Worm (Caenorhabditis elegans): ENCODE measurements around the gene C14C11.4.

Gene C14C11.4

DNA sequence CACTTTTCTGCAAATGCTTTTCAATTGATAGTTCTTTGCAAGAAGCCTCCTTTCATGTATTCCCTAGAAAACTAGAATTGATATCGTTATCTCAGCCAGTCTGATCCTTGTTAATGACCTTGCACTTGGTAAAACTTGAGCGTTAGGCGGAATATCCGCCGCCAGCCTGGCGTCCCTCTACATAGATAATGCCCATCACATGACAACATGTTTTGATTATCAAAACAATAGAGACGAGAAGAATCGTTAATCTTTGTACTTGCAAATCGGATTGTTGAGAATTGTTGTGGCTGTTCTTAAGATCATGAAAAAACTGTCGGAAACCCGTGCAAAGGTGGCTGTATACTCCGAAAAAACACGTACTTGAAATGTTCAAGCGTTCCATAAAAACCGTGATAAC lies 46.2 kb downstream of the C14C11.4 start:
- no peak for TF ChIP-seq pes-1 (GFP tag; IDR thresholded peaks at IDR 0.05)
- no peak for TF ChIP-seq F13C5.2 (tag; optimal IDR thresholded peaks at IDR 0.05)
- TF ChIP-seq ets-7 (tag; optimal IDR thresholded peaks at IDR 0.05) = no peak
- no peak for TF ChIP-seq sea-1 (GFP tag; conservative IDR thresholded peaks at IDR 0.05)
- no peak for TF ChIP-seq ceh-36 (tag; optimal IDR thresholded peaks at IDR 0.05)
- no peak for TF ChIP-seq flt-1 (GFP tag; IDR thresholded peaks at IDR 0.05)

DNA sequence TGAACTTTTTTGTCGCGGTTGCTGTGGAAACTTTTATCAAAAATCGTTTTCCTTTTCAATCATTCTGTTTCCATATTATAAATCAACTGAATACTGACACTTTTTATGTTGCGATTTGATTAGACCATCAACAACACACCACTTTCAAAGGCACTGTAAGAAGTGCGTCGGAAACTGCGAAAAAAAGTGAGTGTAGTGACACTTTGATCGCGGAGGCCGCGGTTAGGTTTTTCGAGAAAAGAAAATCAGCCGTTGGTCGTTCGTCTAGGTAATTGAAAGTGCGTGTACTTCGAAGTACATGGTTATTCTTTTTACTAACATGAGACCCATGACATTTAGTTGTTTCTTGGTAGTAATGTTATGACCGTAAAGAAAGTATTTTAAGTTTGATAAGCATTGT lies 48.2 kb downstream of the C14C11.4 start:
- TF ChIP-seq tbx-37 (GFP tag; conservative IDR thresholded peaks at IDR 0.05) = no peak
- no peak for TF ChIP-seq hmbx-1 (tag; optimal IDR thresholded peaks at IDR 0.05)
- TF ChIP-seq flt-1 (GFP tag; IDR thresholded peaks at IDR 0.05) = no peak
- no peak for TF ChIP-seq ama-1 (optimal IDR thresholded peaks at IDR 0.05)
- TF ChIP-seq hnd-1 (tag; optimal IDR thresholded peaks at IDR 0.05) = no peak
- TF ChIP-seq pes-1 (GFP tag; IDR thresholded peaks at IDR 0.05) = no peak

DNA sequence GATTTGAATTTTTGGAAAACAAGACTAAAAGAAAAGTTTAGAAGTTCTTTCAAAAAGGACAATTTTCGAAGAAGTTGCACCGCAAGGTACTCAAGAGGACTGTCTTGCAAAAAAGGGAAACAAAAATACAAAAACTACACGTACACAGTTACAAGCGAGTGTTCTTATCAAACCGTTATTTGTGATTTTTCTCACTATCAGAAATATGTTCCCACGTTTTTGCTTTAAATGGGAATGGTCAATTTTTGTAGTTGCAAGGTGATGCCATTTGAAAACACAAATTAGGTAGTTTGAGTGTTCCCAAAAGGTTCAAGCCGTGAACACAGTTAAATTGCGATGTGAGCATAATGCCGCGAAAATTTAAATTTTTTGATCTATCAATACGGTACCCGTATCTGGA lies 48.8 kb downstream of the C14C11.4 start:
- TF ChIP-seq tra-4 (tag; optimal IDR thresholded peaks at IDR 0.05) (no peak), scrt-1 (GFP tag; IDR thresholded peaks at IDR 0.05) (no peak), F13C5.2 (tag; optimal IDR thresholded peaks at IDR 0.05) (no peak), ceh-36 (tag; optimal IDR thresholded peaks at IDR 0.05) (no peak), aly-1 (tag; optimal IDR thresholded peaks at IDR 0.05) (no peak), ceh-13 (GFP tag; optimal IDR thresholded peaks at IDR 0.05) (no peak), pes-1 (GFP tag; IDR thresholded peaks at IDR 0.05) (no peak), hmbx-1 (tag; optimal IDR thresholded peaks at IDR 0.05) (no peak), B0310.2 (tag; optimal IDR thresholded peaks at IDR 0.05) (no peak), flt-1 (GFP tag; IDR thresholded peaks at IDR 0.05) (no peak), ama-1 (optimal IDR thresholded peaks at IDR 0.05) (no peak), hnd-1 (tag; optimal IDR thresholded peaks at IDR 0.05) (no peak)

DNA sequence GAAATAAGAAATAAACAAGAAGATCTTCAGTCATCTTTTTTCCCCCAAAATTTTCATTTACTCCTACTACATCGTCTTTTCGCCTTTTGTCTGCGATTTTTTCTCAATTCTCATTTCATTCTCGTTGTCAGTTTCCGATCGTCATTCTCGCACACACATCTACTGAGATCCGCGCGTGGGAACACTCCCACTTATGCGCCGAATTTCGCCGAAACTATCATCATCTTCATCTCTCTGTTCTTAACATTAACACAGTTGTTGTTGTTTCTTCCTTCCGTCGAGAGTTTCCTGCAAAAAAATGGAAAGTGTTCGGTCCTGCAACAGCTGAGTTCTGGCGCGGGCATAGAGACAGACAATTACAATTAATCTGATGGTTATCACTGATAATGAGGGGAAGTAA lies 50.2 kb downstream of the C14C11.4 start:
- no peak for TF ChIP-seq tra-4 (tag; optimal IDR thresholded peaks at IDR 0.05)
- TF ChIP-seq hnd-1 (tag; optimal IDR thresholded peaks at IDR 0.05) = no peak
- no peak for TF ChIP-seq F13C5.2 (tag; optimal IDR thresholded peaks at IDR 0.05)
- TF ChIP-seq aly-1 (tag; optimal IDR thresholded peaks at IDR 0.05) = no peak
- TF ChIP-seq ceh-13 (GFP tag; optimal IDR thresholded peaks at IDR 0.05) = no peak
- TF ChIP-seq pes-1 (GFP tag; IDR thresholded peaks at IDR 0.05) = no peak
- no peak for TF ChIP-seq hmg-4 (GFP tag; optimal IDR thresholded peaks at IDR 0.05)
- no peak for TF ChIP-seq ceh-36 (tag; optimal IDR thresholded peaks at IDR 0.05)
- TF ChIP-seq ama-1 (optimal IDR thresholded peaks at IDR 0.05) = no peak
- no peak for TF ChIP-seq ets-7 (tag; optimal IDR thresholded peaks at IDR 0.05)
- no peak for TF ChIP-seq tbx-11 (GFP tag; IDR thresholded peaks at IDR 0.05)
- TF ChIP-seq tbx-37 (GFP tag; conservative IDR thresholded peaks at IDR 0.05) = no peak
- no peak for TF ChIP-seq flt-1 (GFP tag; IDR thresholded peaks at IDR 0.05)

DNA sequence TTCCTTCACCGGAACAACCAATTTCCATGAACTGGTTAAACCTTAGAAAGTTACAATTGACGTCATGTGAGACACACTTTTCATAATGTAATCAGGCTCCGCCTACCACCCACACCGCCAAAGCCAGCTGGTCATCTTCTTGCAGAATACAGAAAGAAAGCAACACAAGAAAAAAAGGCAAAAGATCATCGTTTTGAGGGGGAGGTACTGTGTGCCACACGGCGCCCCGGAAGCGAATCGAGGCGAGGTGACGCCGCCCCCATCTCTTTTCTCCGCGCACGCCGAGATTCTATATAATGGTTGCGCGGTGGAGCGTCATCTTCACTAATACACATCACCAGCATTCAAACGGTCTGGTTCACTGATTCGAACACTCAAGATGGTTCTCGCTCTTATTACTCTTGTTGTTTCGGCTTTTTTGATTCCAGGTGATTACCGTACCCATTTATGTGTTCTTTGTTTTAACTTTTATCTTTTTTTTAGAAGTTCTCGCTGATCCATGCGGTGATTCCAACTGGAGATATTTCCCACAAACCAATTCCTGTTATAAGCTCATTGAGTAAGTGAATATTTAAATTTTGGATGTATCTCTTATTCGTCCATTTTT lies 52.5 kb downstream of the C14C11.4 start, which contains the start of gene clec-1:
TSS of gene clec-1 (plus strand) at position 320 of the 607 bp plus-strand sequence.
- TF ChIP-seq hmg-4 (GFP tag; optimal IDR thresholded peaks at IDR 0.05) (no peak), hnd-1 (tag; optimal IDR thresholded peaks at IDR 0.05) (no peak), sea-1 (GFP tag; conservative IDR thresholded peaks at IDR 0.05) (no peak), F13C5.2 (tag; optimal IDR thresholded peaks at IDR 0.05) (no peak), tbx-11 (GFP tag; IDR thresholded peaks at IDR 0.05) (no peak), aly-1 (tag; optimal IDR thresholded peaks at IDR 0.05) (no peak), ama-1 (optimal IDR thresholded peaks at IDR 0.05) (no peak), B0310.2 (tag; optimal IDR thresholded peaks at IDR 0.05) (no peak), hmbx-1 (tag; optimal IDR thresholded peaks at IDR 0.05) (no peak), tbx-37 (GFP tag; conservative IDR thresholded peaks at IDR 0.05) (no peak), ceh-36 (tag; optimal IDR thresholded peaks at IDR 0.05) (no peak), ets-7 (tag; optimal IDR thresholded peaks at IDR 0.05) (no peak), ceh-13 (GFP tag; optimal IDR thresholded peaks at IDR 0.05) (no peak), flt-1 (GFP tag; IDR thresholded peaks at IDR 0.05) (no peak), tra-4 (tag; optimal IDR thresholded peaks at IDR 0.05) (no peak), pes-1 (GFP tag; IDR thresholded peaks at IDR 0.05) (no peak), scrt-1 (GFP tag; IDR thresholded peaks at IDR 0.05) (no peak)
